Fruit fly (Drosophila melanogaster) whole organism: Measurements from ENCODE around the gene CG10154.

Source experiments
- CG8478 ChIP-seq: fragments of >200 bp; optimal IDR thresholded peaks from 2 replicates; lab custom pipeline; 2018; ENCODE audit warnings: inconsistent platforms
- Dll ChIP-seq: fragments of >200 bp; optimal IDR thresholded peaks from 2 replicates; lab custom pipeline; 2017
- EcR ChIP-seq, 2 experiments: fragments of >200 bp; optimal IDR thresholded peaks; 2 replicates each; lab custom pipeline; 2017; ENCODE audit warnings: missing biosample characterization in 2 of 2, missing genetic modification characterization in 2 of 2, missing genetic modification reagents in 2 of 2
- pan ChIP-seq: fragments of >200 bp; optimal IDR thresholded peaks from 2 replicates; lab custom pipeline; 2017
- psq ChIP-seq: fragments of >200 bp; optimal IDR thresholded peaks from 2 replicates; lab custom pipeline; 2017
- usp ChIP-seq: fragments of >200 bp; optimal IDR thresholded peaks from 2 replicates; lab custom pipeline; 2017; ENCODE audit warnings: missing biosample characterization, missing genetic modification characterization, mixed read lengths

The CG10154 gene

dm6 chr3L:13426573-13426972, 10.4 kb downstream of the CG10154 start, which contains the start of gene CG14105:
Gene CG14105 (minus strand): TSS chr3L:13426673.
- TF ChIP-seq Dll (lab: Kevin White, UChicago) (no peak), usp (GFP tag; lab: Kevin White, UChicago) (no peak), psq (lab: Kevin White, UChicago) (no peak), EcR (GFP tag; optimal IDR thresholded peaks at IDR 0.05; lab: Kevin White, UChicago) (no peak), pan (lab: Kevin White, UChicago) (no peak), CG8478 (lab: Kevin White, UChicago) (no peak)

dm6 chr3L:13425571-13425970, 11.4 kb downstream of the CG10154 start, which contains the start of gene CG14106:
Gene CG14106 (minus strand): TSS chr3L:13425671.
- TF ChIP-seq CG8478 (lab: Kevin White, UChicago) (no peak), Dll (lab: Kevin White, UChicago) (no peak), pan (lab: Kevin White, UChicago) (no peak), psq (lab: Kevin White, UChicago) (no peak), usp (GFP tag; lab: Kevin White, UChicago) (no peak), EcR (GFP tag; optimal IDR thresholded peaks at IDR 0.05; lab: Kevin White, UChicago) (no peak)

DNA sequence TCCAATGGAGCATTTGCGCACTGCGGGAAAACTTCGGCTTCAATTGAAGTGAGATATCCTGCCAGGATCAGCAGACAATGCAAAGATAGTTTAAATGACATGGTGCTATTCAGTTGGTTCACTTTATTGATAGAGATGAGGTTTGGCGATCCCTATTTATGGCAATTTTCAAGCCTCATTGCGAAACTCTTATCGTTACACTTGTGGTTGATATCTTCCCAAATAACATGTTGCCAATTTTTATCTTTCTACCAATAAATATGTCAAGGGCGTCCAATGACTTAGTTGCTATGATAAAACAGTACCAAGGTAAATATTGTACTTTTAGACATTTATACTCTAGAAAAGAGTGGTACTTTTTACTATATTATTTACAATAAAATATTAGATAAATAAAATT, 12.9 kb downstream of the CG10154 start, which contains the start of gene CG33263:
TSS of gene CG33263 (minus strand) at position 101 of the 400 bp plus-strand sequence.
- TF ChIP-seq Dll (lab: Kevin White, UChicago) (no peak), pan (lab: Kevin White, UChicago) (no peak), CG8478 (lab: Kevin White, UChicago) (no peak), EcR (GFP tag; optimal IDR thresholded peaks at IDR 0.05; lab: Kevin White, UChicago) (no peak), usp (GFP tag; lab: Kevin White, UChicago) (no peak), psq (lab: Kevin White, UChicago) (no peak)

DNA sequence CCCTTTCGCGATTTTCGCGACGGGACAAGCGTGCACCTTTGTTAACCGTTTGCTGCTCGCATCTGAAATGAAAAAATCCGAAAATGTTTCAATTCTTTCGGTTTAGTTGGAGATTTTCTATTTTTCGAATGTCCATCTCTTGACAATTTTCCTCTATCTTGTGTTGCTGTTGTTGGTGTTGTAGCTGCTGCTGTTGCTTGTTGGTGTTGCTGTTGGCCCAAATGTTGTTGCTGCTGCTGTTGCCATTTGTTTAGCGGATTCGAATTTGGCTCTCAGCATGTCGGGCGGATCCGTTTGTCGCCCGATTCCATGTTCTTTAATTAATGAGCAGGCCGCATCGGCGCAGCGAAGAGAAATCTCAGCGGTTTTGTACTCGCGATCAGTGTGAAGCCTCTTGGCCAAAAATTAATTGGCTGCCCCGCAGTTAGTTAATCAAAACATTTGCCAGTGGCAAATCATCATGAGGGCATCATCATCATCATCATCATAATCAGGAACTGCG, 14.6 kb downstream of the CG10154 start, which contains the start of gene CG32121:
TSS of gene CG32121 (minus strand) at position 51 of the 502 bp plus-strand sequence.
- TF ChIP-seq psq (lab: Kevin White, UChicago) (no peak), Dll (lab: Kevin White, UChicago) (no peak)

dm6 chr3L:13420212-13420611, 16.7 kb downstream of the CG10154 start:
- TF ChIP-seq usp (GFP tag; lab: Kevin White, UChicago) = no peak
- TF ChIP-seq CG8478 (lab: Kevin White, UChicago) = no peak
- TF ChIP-seq Dll (lab: Kevin White, UChicago) = no peak
- no peak for TF ChIP-seq psq (lab: Kevin White, UChicago)
- no peak for TF ChIP-seq pan (lab: Kevin White, UChicago)
- TF ChIP-seq EcR (GFP tag; optimal IDR thresholded peaks at IDR 0.05; lab: Kevin White, UChicago) = no peak

- no peak for TF ChIP-seq psq (lab: Kevin White, UChicago)
- no peak for TF ChIP-seq CG8478 (lab: Kevin White, UChicago)
- no peak for TF ChIP-seq EcR (GFP tag; optimal IDR thresholded peaks at IDR 0.05; lab: Kevin White, UChicago)
- TF ChIP-seq Dll (lab: Kevin White, UChicago) = no peak
- no peak for TF ChIP-seq pan (lab: Kevin White, UChicago)
- TF ChIP-seq usp (GFP tag; lab: Kevin White, UChicago) = no peak
These were observed 24.1 kb downstream of the CG10154 start for dm6 chr3L:13412886-13413224.

DNA sequence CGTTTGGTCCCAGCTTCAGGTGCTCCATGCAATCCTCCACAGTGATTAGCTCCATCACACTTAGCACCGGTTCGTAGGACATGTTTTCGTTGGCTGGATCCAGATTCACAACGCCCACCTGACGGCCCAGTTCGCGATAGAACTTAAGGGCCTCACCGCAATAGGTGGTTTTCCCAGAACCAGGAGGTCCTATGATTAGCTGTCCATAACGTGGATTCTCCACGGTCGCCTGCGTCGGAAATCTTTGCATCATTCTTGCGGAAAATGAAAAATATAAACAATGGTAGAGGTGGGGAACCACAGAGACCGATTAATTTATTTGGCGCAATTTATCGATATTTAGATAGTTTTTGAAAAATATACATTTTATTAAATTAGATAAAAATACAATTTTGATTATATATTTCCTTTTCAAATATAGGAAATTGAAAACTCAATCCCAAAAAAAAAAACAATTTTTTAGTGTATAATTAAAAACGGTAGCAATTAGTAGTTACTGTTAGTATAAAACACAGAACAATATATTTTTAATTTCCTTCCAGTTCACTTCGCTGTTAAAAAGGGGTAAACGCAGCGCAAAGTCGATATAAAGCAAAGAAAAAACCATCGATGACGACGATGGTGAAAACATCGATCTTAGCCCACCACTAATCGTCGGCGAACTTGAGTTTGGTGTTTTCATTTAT, 24.6 kb downstream of the CG10154 start, which contains the start of the genes CG10222 and flr:
TSS of gene CG10222 (minus strand) at position 254 of the 686 bp plus-strand sequence.
TSS of gene flr (plus strand) at position 644 of the 686 bp plus-strand sequence.
- TF ChIP-seq CG8478 (lab: Kevin White, UChicago) (no peak), psq (lab: Kevin White, UChicago) (no peak), EcR (GFP tag; optimal IDR thresholded peaks at IDR 0.05; lab: Kevin White, UChicago) (no peak), pan (lab: Kevin White, UChicago) (no peak), Dll (lab: Kevin White, UChicago) (no peak), usp (GFP tag; lab: Kevin White, UChicago) (no peak)

dm6 chr3L:13410999-13411398, 25.9 kb downstream of the CG10154 start:
- TF ChIP-seq usp (GFP tag; lab: Kevin White, UChicago) (no peak), EcR (GFP tag; optimal IDR thresholded peaks at IDR 0.05; lab: Kevin White, UChicago) (no peak), Dll (lab: Kevin White, UChicago) (no peak), pan (lab: Kevin White, UChicago) (no peak), psq (lab: Kevin White, UChicago) (no peak), CG8478 (lab: Kevin White, UChicago) (no peak)

DNA sequence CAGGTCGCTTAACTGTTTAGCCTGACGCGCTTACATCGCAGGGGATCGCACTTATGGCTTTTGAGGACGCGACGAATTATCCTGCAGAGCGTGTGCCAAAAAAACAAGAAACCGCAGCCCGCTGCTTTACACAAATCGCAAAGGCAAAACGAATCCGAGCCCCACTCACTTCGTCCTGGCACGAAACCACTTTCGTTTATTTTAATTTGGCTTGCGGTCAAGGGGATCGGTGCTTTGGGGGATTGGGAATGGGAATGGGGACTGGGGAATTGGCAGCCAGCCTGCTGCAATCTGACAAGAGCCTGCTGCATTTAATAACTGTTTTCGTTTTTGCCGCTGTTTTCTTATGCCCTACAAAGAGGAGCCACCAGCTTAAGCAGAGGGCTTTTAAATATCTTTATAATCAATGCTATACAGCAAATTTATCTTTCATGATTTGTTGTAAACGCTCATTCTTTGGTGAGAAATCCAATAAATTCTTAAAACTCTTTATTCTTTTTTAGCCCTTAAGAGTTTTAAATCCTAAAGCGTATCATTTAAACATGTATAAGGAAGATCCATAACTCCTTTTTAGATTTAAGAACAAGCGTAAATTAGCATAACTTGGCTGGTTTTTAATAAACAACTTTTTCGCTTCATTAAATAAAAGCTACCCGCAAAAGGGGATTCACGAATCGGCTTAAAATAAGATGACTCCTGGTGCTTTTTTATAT, 27.0 kb downstream of the CG10154 start:
- TF ChIP-seq usp (GFP tag; lab: Kevin White, UChicago) (no peak), pan (lab: Kevin White, UChicago) (no peak), Dll (lab: Kevin White, UChicago) (no peak), EcR (GFP tag; optimal IDR thresholded peaks at IDR 0.05; lab: Kevin White, UChicago) (no peak), psq (lab: Kevin White, UChicago) (no peak), CG8478 (lab: Kevin White, UChicago) (no peak)

DNA sequence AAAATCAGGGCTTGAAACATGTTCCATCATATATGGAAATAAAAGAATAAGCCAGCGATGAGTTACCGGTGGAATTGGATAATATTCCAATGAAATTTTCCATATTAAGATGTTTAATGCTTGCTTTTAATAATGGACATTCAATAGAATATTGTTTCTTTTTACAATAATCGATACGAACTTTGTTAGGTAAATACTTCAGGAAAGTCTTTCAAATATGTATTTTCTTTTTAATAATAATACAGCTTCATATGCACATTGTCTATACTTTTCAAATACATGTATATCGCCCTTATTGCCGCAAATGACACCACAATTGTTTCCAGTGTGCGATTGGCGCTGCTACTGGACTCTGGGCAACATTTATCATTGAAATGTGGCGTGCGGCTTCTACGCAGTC, 30.1 kb downstream of the CG10154 start:
- TF ChIP-seq CG8478 (lab: Kevin White, UChicago) = no peak
- no peak for TF ChIP-seq usp (GFP tag; lab: Kevin White, UChicago)
- no peak for TF ChIP-seq psq (lab: Kevin White, UChicago)
- TF ChIP-seq Dll (lab: Kevin White, UChicago) = no peak
- no peak for TF ChIP-seq pan (lab: Kevin White, UChicago)
- no peak for TF ChIP-seq EcR (GFP tag; optimal IDR thresholded peaks at IDR 0.05; lab: Kevin White, UChicago)
